Fruit fly (Drosophila melanogaster): Measurements from ENCODE around the gene CG14671.
A peak's percentile ranks its signal among the peaks of the same experiment; 100 is the strongest.

The CG14671 gene

DNA sequence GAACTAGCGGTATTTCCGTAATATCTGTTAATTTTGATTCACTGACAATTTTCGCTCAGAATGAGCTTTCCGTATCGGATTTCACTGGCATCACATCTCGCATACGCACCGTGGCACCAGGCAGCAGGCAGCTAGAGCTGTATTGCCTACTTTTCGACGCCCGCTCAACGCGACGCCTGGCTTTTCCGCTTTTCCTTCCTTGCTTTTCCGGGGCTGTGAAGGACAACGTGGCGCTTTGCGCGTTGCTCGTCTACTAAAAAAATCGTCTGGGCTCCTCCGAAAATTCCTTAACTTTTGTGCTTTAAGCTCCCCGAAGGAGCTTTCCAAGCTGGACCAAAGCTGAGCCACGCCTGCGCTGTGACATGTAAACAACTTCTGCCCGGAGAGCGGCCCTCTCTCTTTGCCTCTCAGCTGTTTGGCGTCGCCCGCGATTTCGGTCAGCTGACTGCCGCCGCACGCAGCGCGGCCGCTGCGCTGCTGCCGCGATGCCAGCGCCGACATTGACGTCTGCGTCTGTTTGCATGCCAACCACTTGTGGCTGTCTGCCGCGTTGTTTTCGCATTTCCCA lies 41.5 kb downstream of the CG14671 start, which contains the start of the genes CG43845 and Nmdar1 (continued):
- TF ChIP-seq otp (GFP tag; IDR thresholded peaks at IDR 0.05): no peak
- TF ChIP-seq wor (GFP tag; IDR thresholded peaks at IDR 0.05): no peak
- TF ChIP-seq maf-S (GFP tag; optimal IDR thresholded peaks at IDR 0.05): no peak
- TF ChIP-seq Jarid2 (GFP tag; optimal IDR thresholded peaks at IDR 0.05): peak; percentile 0
- no peak for TF ChIP-seq CG11696 (GFP tag; IDR thresholded peaks at IDR 0.05)

DNA sequence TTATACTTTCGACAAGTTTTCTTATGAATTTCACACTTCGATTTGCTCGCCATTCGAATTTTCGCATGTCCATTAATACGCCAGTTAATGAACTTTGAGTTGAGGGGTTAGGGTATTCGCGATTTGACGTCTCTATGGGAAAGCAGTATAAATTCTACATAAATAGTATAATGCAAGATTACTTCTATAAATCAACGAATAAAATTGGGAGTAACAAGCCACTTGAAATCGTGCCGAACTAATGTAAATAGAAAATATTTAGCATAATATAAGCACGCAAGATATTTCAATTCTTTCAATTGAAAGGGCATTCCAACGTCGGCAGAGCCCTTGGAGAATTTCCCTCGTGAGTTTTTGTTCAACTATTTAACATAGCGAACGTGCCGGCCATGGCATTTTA lies 44.0 kb downstream of the CG14671 start:
- TF ChIP-seq D19A (tag; optimal IDR thresholded peaks at IDR 0.05): peak; percentile 77
- TF ChIP-seq CG17361 (GFP tag; IDR thresholded peaks at IDR 0.05): no peak
- TF ChIP-seq Scr (GFP tag; IDR thresholded peaks at IDR 0.05; ENCODE audit: partially characterized antibody): no peak
- TF ChIP-seq B-H1 (GFP tag; IDR thresholded peaks at IDR 0.05): no peak
- TF ChIP-seq sens (GFP tag): peak; percentile 61
- TF ChIP-seq zen (tag; optimal IDR thresholded peaks at IDR 0.05): no peak
- no peak for TF ChIP-seq Nf-YC (tag; optimal IDR thresholded peaks at IDR 0.05)
- TF ChIP-seq MBD-R2 (GFP tag; IDR thresholded peaks at IDR 0.05): no peak
- no peak for TF ChIP-seq ab (GFP tag; optimal IDR thresholded peaks at IDR 0.05)
- no peak for TF ChIP-seq CG1529 (GFP tag; optimal IDR thresholded peaks at IDR 0.05)
- no peak for TF ChIP-seq Mes4 (GFP tag; optimal IDR thresholded peaks at IDR 0.05)
- no peak for TF ChIP-seq fd96Cb (tag; optimal IDR thresholded peaks at IDR 0.05)
- TF ChIP-seq tin (GFP tag; optimal IDR thresholded peaks at IDR 0.05): no peak

DNA sequence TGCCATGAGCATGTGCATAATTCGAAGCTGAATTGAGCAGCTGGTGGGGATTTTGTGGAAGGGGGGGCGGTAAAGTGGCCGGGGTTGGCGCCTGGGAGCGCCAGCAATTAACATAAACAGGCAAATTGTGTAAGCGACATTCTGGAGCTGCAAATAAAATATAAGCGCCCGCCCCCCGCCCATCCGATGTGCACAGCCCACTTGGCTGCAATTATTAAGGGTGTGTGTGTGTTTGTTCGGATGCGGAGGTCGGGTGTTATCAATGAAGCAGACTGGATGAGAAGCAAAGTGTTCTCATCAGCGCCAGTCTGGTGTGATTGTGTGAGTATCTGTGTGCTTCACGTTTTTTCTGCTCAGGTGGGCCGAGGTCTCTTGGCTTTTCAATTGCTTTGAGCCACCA lies 44.8 kb downstream of the CG14671 start:
- TF ChIP-seq Pdp1 (GFP tag; optimal IDR thresholded peaks at IDR 0.05): no peak
- 0 out of 2 replicates have a peak, but pooled peaks have one; percentile 12 for TF ChIP-seq CG7372 (GFP tag; IDR thresholded peaks at IDR 0.05)
- TF ChIP-seq stwl (tag; optimal IDR thresholded peaks at IDR 0.05): no peak
- no peak for TF ChIP-seq Taf1 (GFP tag; IDR thresholded peaks at IDR 0.05)
- no peak for TF ChIP-seq slou (GFP tag; optimal IDR thresholded peaks at IDR 0.05)
- no peak for TF ChIP-seq Hr3 (GFP tag; optimal IDR thresholded peaks at IDR 0.05)
- TF ChIP-seq CG3838 (GFP tag; optimal IDR thresholded peaks at IDR 0.05): no peak
- no peak for TF ChIP-seq dimm (GFP tag; IDR thresholded peaks at IDR 0.05)
- TF ChIP-seq gt (GFP tag; IDR thresholded peaks at IDR 0.05): 0 out of 2 replicates have a peak, but pooled peaks have one; percentile 7
- TF ChIP-seq Hr78 (GFP tag; optimal IDR thresholded peaks at IDR 0.05): no peak
- no peak for TF ChIP-seq CG34422 (GFP tag; IDR thresholded peaks at IDR 0.05)
- TF ChIP-seq Scr (GFP tag; IDR thresholded peaks at IDR 0.05; ENCODE audit: partially characterized antibody): no peak
- peak; percentile 21; the same call in 1 of the 2 replicates for TF ChIP-seq crol (GFP tag; IDR thresholded peaks at IDR 0.05)
- no peak for TF ChIP-seq Gsc (GFP tag; IDR thresholded peaks at IDR 0.05)
- TF ChIP-seq CG32767 (GFP tag; IDR thresholded peaks at IDR 0.05): no peak
- no peak for TF ChIP-seq CG13123 (GFP tag; optimal IDR thresholded peaks at IDR 0.05)
- no peak for TF ChIP-seq CG10321 (GFP tag; IDR thresholded peaks at IDR 0.05)
- no peak for TF ChIP-seq Fer1 (GFP tag; optimal IDR thresholded peaks at IDR 0.05)
- TF ChIP-seq Ets65A (GFP tag): peak; percentile 27
- no peak for TF ChIP-seq Bgb (GFP tag; IDR thresholded peaks at IDR 0.05; ENCODE audit: partially characterized antibody)
- no peak for TF ChIP-seq CG6689 (GFP tag; IDR thresholded peaks at IDR 0.05)
- no peak for TF ChIP-seq CG8944 (GFP tag; optimal IDR thresholded peaks at IDR 0.05)
- no peak for TF ChIP-seq sd (tag; optimal IDR thresholded peaks at IDR 0.05)
- TF ChIP-seq Hmr (GFP tag; optimal IDR thresholded peaks at IDR 0.05): no peak
- no peak for TF ChIP-seq CG4730 (GFP tag; IDR thresholded peaks at IDR 0.05)
- 0 out of 3 replicates have a peak, but pooled peaks have one; percentile 16 for TF ChIP-seq hb (GFP tag; IDR thresholded peaks at IDR 0.05; ENCODE audit: partially characterized antibody)
- TF ChIP-seq CG6272 (GFP tag; IDR thresholded peaks at IDR 0.05): no peak
- no peak for TF ChIP-seq mld (GFP tag; IDR thresholded peaks at IDR 0.05; ENCODE audit: partially characterized antibody)
- TF ChIP-seq CG1024 (GFP tag; IDR thresholded peaks at IDR 0.05): no peak
- TF ChIP-seq CG4820 (GFP tag; optimal IDR thresholded peaks at IDR 0.05): no peak
- 0 out of 4 replicates have a peak, but pooled peaks have one; percentile 58 for TF ChIP-seq chinmo (GFP tag; IDR thresholded peaks at IDR 0.05; ENCODE audit: partially characterized antibody)
- no peak for TF ChIP-seq p53 (GFP tag; optimal IDR thresholded peaks at IDR 0.05)
